Worm (Caenorhabditis elegans): Measurements from ENCODE around the gene fnip-2.
"Not testable (repeated sequence)": the region's sequence is repeated elsewhere in the genome, so short reads cannot be mapped to it uniquely, and the experiment has no call there.

DNA sequence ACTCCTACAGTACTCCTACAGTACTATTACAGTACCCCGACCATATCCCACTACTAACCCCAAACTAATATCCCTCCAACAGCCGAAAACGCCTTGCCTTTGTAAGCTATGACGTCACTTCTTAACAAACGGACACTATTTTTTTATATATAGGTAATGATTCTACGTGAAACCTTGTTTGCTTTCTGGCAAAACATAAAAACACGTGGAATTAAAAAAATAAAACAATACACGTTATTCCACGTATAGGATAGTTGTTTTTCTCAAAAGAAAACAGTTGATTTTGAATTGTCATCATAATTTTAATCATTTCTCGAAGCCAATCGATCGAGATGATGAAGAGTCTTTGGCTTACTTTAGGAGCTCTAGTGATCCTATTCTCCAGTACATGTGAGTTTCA, 22.9 kb downstream of the fnip-2 start, which contains the start of gene M70.1:
- TF ChIP-seq unc-62 (GFP tag; optimal IDR thresholded peaks at IDR 0.05); nhr-76 (tag; optimal IDR thresholded peaks at IDR 0.05); nhr-237 (tag; optimal IDR thresholded peaks at IDR 0.05); pha-4 (tag; optimal IDR thresholded peaks at IDR 0.05); ztf-11 (tag; optimal IDR thresholded peaks at IDR 0.05); hlh-1 (tag; optimal IDR thresholded peaks at IDR 0.05); mep-1 (tag; optimal IDR thresholded peaks at IDR 0.05); sem-2 (GFP tag; optimal IDR thresholded peaks at IDR 0.05): not testable (repeated sequence)

All from whole organism, mixed stage, embryonic.